Worm (Caenorhabditis elegans) whole organism, L1 larva: ENCODE measurements around the gene Y7A5A.20.

Experiments used
- C16A3.4 ChIP-seq: fragments of 150-350 bp; optimal IDR thresholded peaks from 2 replicates; lab custom pipeline; 2014; ENCODE audit warnings: missing biosample characterization, missing genetic modification characterization
- F16B12.6 ChIP-seq: fragments of 150-350 bp; optimal IDR thresholded peaks from 2 replicates; lab custom pipeline; 2014; ENCODE audit warnings: missing biosample characterization, missing genetic modification characterization
- Y116A8C.19 ChIP-seq: sonication (generic microtip); optimal IDR thresholded peaks from 2 replicates; lab custom pipeline; 2016; ENCODE audit warnings: missing compliant biosample characterization, missing genetic modification characterization, borderline replicate concordance
- aly-2 ChIP-seq: fragments of 150-350 bp; optimal IDR thresholded peaks from 2 replicates; lab custom pipeline; 2014; ENCODE audit warnings: missing biosample characterization, missing genetic modification characterization
- ama-1 ChIP-seq: fragments of 150-350 bp; optimal IDR thresholded peaks from 2 replicates; lab custom pipeline; 2014
- blmp-1 ChIP-seq: fragments of 150-350 bp; optimal IDR thresholded peaks from 2 replicates; lab custom pipeline; 2014; ENCODE audit warnings: missing biosample characterization, missing genetic modification characterization
- ces-1 ChIP-seq: fragments of 150-350 bp; optimal IDR thresholded peaks from 2 replicates; lab custom pipeline; 2014; ENCODE audit warnings: missing biosample characterization, missing genetic modification reagents, missing genetic modification characterization
- dpl-1 ChIP-seq, 3 experiments: fragments of 150-350 bp in 2 of 3; sonication (generic microtip) in 1 of 3; optimal IDR thresholded peaks; 2 replicates each; lab custom pipeline; 2014 to 2017; ENCODE audit warnings: missing biosample characterization in 3 of 3, missing genetic modification characterization in 3 of 3, missing genetic modification reagents in 3 of 3
- egl-27 ChIP-seq, 2 experiments: fragments of 150-350 bp in 1 of 2; sonication (generic microtip); optimal IDR thresholded peaks; 3 replicates each; lab custom pipeline; 2017 to 2018; ENCODE audit warnings: missing biosample characterization in 2 of 2, missing genetic modification characterization in 2 of 2, missing genetic modification reagents in 2 of 2
- elt-2 ChIP-seq: sonication (generic microtip); optimal IDR thresholded peaks from 2 replicates; lab custom pipeline; 2016; ENCODE audit warnings: missing genetic modification characterization, mild to moderate bottlenecking, inconsistent platforms, missing compliant biosample characterization, missing genetic modification reagents
- elt-3 ChIP-seq, 6 experiments: fragments of 150-350 bp in 1 of 6; sonication (generic microtip); optimal IDR thresholded peaks; 2 replicates each; lab custom pipeline; 2017 to 2018; ENCODE audit warnings: missing biosample characterization in 6 of 6, missing genetic modification characterization in 6 of 6, inconsistent platforms in 1 of 6
- grh-1 ChIP-seq: fragments of 200-800 bp; sonication (Bioruptor generic); IDR thresholded peaks from 2 replicates; pipeline ENCODE4 v1.3.6; 2022; ENCODE audit warnings: missing genetic modification reagents, missing genetic modification characterization, missing compliant biosample characterization
- irx-1 ChIP-seq: sonication (generic microtip); optimal IDR thresholded peaks from 2 replicates; lab custom pipeline; 2016; ENCODE audit warnings: missing genetic modification characterization, missing compliant biosample characterization
- isw-1 ChIP-seq: fragments of 200-800 bp; sonication (Bioruptor generic); IDR thresholded peaks from 2 replicates; pipeline ENCODE4 v1.3.6; 2022; ENCODE audit warnings: missing genetic modification characterization, missing compliant biosample characterization
- jun-1 ChIP-seq: fragments of 150-350 bp; optimal IDR thresholded peaks from 2 replicates; lab custom pipeline; 2014; ENCODE audit warnings: missing biosample characterization, missing genetic modification reagents, missing genetic modification characterization
- lin-35 ChIP-seq, 2 experiments: fragments of 150-350 bp; optimal IDR thresholded peaks; 2 replicates each; lab custom pipeline; 2014; ENCODE audit warnings: missing biosample characterization in 2 of 2, missing genetic modification characterization in 2 of 2, missing genetic modification reagents in 2 of 2
- lsy-2 ChIP-seq, 2 experiments: fragments of 150-350 bp; optimal IDR thresholded peaks; 2 replicates each; lab custom pipeline; 2014; ENCODE audit warnings: missing biosample characterization in 2 of 2, missing genetic modification characterization in 2 of 2
- mdl-1 ChIP-seq, 2 experiments: fragments of 150-350 bp; optimal IDR thresholded peaks; 2 replicates each; lab custom pipeline; 2014 to 2017; ENCODE audit warnings: missing biosample characterization in 2 of 2, missing genetic modification characterization in 2 of 2, inconsistent platforms in 1 of 2
- nhr-11 ChIP-seq: fragments of 150-350 bp; optimal IDR thresholded peaks from 2 replicates; lab custom pipeline; 2014; ENCODE audit warnings: missing biosample characterization, missing genetic modification characterization
- nhr-12 ChIP-seq: sonication (generic microtip); optimal IDR thresholded peaks from 2 replicates; lab custom pipeline; 2017; ENCODE audit warnings: missing biosample characterization, missing genetic modification characterization
- nhr-47 ChIP-seq: sonication (generic microtip); optimal IDR thresholded peaks from 2 replicates; lab custom pipeline; 2016; ENCODE audit warnings: mild to moderate bottlenecking, missing genetic modification characterization, moderate library complexity, missing compliant biosample characterization
- nhr-71 ChIP-seq: sonication (generic microtip); optimal IDR thresholded peaks from 2 replicates; lab custom pipeline; 2016; ENCODE audit warnings: mild to moderate bottlenecking, missing genetic modification characterization, moderate library complexity, missing compliant biosample characterization
- nhr-76 ChIP-seq: sonication (generic microtip); optimal IDR thresholded peaks from 2 replicates; lab custom pipeline; 2017; ENCODE audit warnings: missing biosample characterization, missing genetic modification characterization
- nhr-77 ChIP-seq: fragments of 150-350 bp; optimal IDR thresholded peaks from 2 replicates; lab custom pipeline; 2014; ENCODE audit warnings: missing biosample characterization, missing genetic modification characterization
- nhr-90 ChIP-seq: sonication (generic microtip); optimal IDR thresholded peaks from 2 replicates; lab custom pipeline; 2016; ENCODE audit warnings: mild to moderate bottlenecking, missing genetic modification characterization, missing compliant biosample characterization; ENCODE audit not compliant: poor library complexity
- pag-3 ChIP-seq: sonication (generic microtip); optimal IDR thresholded peaks from 2 replicates; lab custom pipeline; 2017; ENCODE audit warnings: missing genetic modification characterization, mild to moderate bottlenecking, missing compliant biosample characterization, antibody characterized with exemption, borderline replicate concordance; ENCODE audit not compliant: insufficient read depth
- pax-3 ChIP-seq: fragments of 200-800 bp; sonication (Bioruptor generic); optimal IDR thresholded peaks from 2 replicates; lab custom pipeline; 2018; ENCODE audit warnings: mild to moderate bottlenecking, missing genetic modification characterization, moderate library complexity, missing compliant biosample characterization
- sptf-1 ChIP-seq: fragments of 150-350 bp; optimal IDR thresholded peaks from 2 replicates; lab custom pipeline; 2014; ENCODE audit warnings: missing biosample characterization, missing genetic modification characterization
- sup-37 ChIP-seq: fragments of 200-800 bp; sonication (Bioruptor generic); optimal IDR thresholded peaks from 2 replicates; lab custom pipeline; 2018; ENCODE audit warnings: mild to moderate bottlenecking, missing genetic modification characterization, missing compliant biosample characterization
- unc-62 ChIP-seq: fragments of 150-350 bp; optimal IDR thresholded peaks from 2 replicates; lab custom pipeline; 2014; ENCODE audit warnings: missing biosample characterization, missing genetic modification reagents, missing genetic modification characterization
- unc-98 ChIP-seq: fragments of 200-800 bp; sonication (Bioruptor generic); IDR thresholded peaks from 2 replicates; pipeline ENCODE4 v1.3.6; 2022; ENCODE audit warnings: missing genetic modification characterization, missing compliant biosample characterization
- xbp-1 ChIP-seq: sonication (generic microtip); optimal IDR thresholded peaks from 2 replicates; lab custom pipeline; 2016; ENCODE audit warnings: missing genetic modification characterization, missing compliant biosample characterization
- zag-1 ChIP-seq: fragments of 150-350 bp; optimal IDR thresholded peaks from 2 replicates; lab custom pipeline; 2014; ENCODE audit warnings: missing biosample characterization, missing genetic modification characterization
- ztf-11 ChIP-seq, 2 experiments: sonication (generic microtip); optimal IDR thresholded peaks; 2 replicates each; lab custom pipeline; 2016 to 2017; ENCODE audit warnings: missing genetic modification characterization in 2 of 2, missing biosample characterization in 1 of 2, missing compliant biosample characterization in 1 of 2
- ztf-4 ChIP-seq: fragments of 150-350 bp; optimal IDR thresholded peaks from 2 replicates; lab custom pipeline; 2014; ENCODE audit warnings: missing biosample characterization, missing genetic modification characterization

Y7A5A.20 gene

DNA sequence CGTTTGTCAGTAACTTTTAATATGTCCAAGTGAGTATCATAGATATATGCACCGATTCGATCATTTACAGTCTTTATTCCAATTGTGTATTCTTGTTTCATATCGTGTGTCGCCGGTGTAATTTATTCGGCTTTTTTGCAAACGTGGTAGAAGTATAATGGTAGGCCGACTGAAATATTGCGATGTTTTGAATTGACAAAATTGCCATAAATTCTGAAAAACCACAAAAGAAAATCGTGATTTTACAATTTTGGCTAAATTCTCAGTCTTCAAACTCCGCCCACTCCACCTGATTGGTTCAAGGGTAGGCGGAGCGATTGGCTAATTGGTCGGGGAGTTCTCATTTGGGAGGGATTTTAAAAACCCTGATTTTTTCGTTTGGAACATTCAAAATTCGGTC lies 43.6 kb upstream of the Y7A5A.20 start, which contains the start of gene Y7A5A.3:
Y7A5A.3 (minus strand) TSS at position 101 of the 400 bp plus-strand sequence.
- no peak for TF ChIP-seq pag-3
- no peak for TF ChIP-seq nhr-12 (tag; lab: Kevin White, UChicago)
- TF ChIP-seq C16A3.4 = no peak
- no peak for TF ChIP-seq nhr-71 (tag; lab: Kevin White, UChicago)
- TF ChIP-seq irx-1 (tag; lab: Kevin White, UChicago) = no peak
- TF ChIP-seq F16B12.6 (tag; lab: Kevin White, UChicago) = no peak
- no peak for TF ChIP-seq sup-37 (GFP tag; lab: Kevin White, UChicago)
- no peak for TF ChIP-seq nhr-90 (tag; lab: Kevin White, UChicago)
- no peak for TF ChIP-seq ama-1 (lab: Kevin White, UChicago)
- no peak for TF ChIP-seq lsy-2 (tag; optimal IDR thresholded peaks at IDR 0.05; lab: Kevin White, UChicago)
- no peak for TF ChIP-seq pax-3 (tag; lab: Kevin White, UChicago)
- no peak for TF ChIP-seq xbp-1
- no peak for TF ChIP-seq nhr-47 (tag; lab: Kevin White, UChicago)
- TF ChIP-seq unc-98 (GFP tag; lab: Robert Waterston, UW) = no peak
- TF ChIP-seq, all 84 proteins: peak for 0

DNA sequence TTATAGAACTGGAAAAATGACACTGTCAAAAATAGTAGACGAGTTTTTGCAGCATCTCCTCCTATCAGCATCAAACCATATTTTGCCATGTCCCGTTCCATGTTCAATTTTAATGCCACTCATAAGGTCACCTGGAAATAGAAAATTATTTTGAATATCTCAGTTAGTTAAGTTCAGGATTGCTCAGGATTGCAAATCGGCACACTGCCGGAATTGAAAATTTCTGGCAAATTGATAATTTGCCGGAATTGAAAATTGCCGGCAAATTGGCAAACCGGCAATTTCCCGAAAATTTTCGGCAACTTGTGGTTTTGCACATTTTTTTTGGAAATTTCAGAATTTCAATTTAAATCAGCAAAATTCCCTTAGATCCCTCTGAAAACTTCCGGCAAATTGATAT lies 41.4 kb upstream of the Y7A5A.20 start, which contains the start of gene Y7A5A.5:
Y7A5A.5 (minus strand) TSS at position 101 of the 400 bp plus-strand sequence.
- no peak for TF ChIP-seq aly-2 (tag; lab: Kevin White, UChicago)
- TF ChIP-seq egl-27 (tag; optimal IDR thresholded peaks at IDR 0.05; lab: Kevin White, UChicago) = no peak
- TF ChIP-seq dpl-1 (GFP tag; optimal IDR thresholded peaks at IDR 0.05; lab: Kevin White, UChicago) = no peak
- TF ChIP-seq ces-1 (GFP tag; lab: Kevin White, UChicago) = no peak
- TF ChIP-seq xbp-1 = no peak
- no peak for TF ChIP-seq jun-1
- TF ChIP-seq sptf-1 (tag; lab: Kevin White, UChicago) = no peak
- TF ChIP-seq sup-37 (GFP tag; lab: Kevin White, UChicago) = no peak
- no peak for TF ChIP-seq isw-1 (GFP tag; lab: Robert Waterston, UW)
- TF ChIP-seq unc-98 (GFP tag; lab: Robert Waterston, UW) = no peak
- no peak for TF ChIP-seq elt-2 (tag; lab: Kevin White, UChicago)

DNA sequence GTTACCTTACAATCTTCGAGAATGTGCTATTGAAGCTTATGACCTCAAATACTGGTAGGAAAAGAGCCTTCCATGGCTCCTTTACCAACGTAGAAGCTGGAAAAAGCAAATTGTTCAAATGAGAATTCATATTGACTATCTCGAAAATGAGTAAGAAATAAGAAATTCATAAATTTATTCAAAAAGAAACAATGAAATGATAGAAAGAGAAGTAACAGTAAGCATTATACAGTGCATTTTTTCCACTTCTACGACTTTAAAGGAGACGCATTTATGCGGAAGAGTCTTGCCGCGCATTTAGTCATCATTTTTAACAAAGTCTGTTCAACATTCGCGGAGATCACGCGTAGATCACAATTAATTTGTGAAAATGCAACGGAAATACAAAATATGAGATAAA lies 33.2 kb upstream of the Y7A5A.20 start, which contains the start of gene Y7A5A.10:
Y7A5A.10 (minus strand) TSS at position 101 of the 400 bp plus-strand sequence.
- TF ChIP-seq Y116A8C.19 (tag; lab: Kevin White, UChicago) = no peak
- no peak for TF ChIP-seq jun-1
- TF ChIP-seq lin-35 (GFP tag; optimal IDR thresholded peaks at IDR 0.05; lab: Kevin White, UChicago) = no peak
- no peak for TF ChIP-seq elt-3 (tag; optimal IDR thresholded peaks at IDR 0.05; lab: Kevin White, UChicago)

DNA sequence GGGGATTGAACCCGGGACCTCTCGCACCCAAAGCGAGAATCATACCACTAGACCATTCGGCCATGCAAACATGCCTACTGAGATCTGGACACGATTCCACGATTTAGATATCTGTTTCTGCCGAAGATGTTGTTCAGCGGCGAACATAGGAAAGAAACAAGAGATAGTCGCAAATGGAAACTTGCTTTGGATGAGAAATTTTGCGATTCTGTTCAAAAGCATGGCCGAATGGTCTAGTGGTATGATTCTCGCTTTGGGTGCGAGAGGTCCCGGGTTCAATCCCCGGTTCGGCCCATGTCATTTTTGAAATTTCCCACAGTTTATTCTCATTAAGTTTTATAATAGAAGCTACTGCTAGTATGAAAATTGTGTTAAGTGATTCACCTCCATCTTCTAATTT lies 31.5 kb upstream of the Y7A5A.20 start:
- TF ChIP-seq ztf-4 (tag; lab: Kevin White, UChicago) = no peak
- TF ChIP-seq ztf-11 (tag; optimal IDR thresholded peaks at IDR 0.05; lab: Kevin White, UChicago) = no peak
- no peak for TF ChIP-seq nhr-77 (tag; lab: Kevin White, UChicago)
- no peak for TF ChIP-seq nhr-11
- no peak for TF ChIP-seq sptf-1 (tag; lab: Kevin White, UChicago)
- no peak for TF ChIP-seq zag-1 (tag; lab: Kevin White, UChicago)
- TF ChIP-seq nhr-76 (tag; lab: Kevin White, UChicago) = no peak
- no peak for TF ChIP-seq unc-62
- TF ChIP-seq mdl-1 (tag; optimal IDR thresholded peaks at IDR 0.05; lab: Kevin White, UChicago) = no peak
- peak; percentile 18; the same call in 1 of the 2 replicates for TF ChIP-seq grh-1 (GFP tag; lab: Robert Waterston, UW)
- no peak for TF ChIP-seq blmp-1 (tag; lab: Kevin White, UChicago)
- peak; percentile 22 for TF ChIP-seq nhr-90 (tag; lab: Kevin White, UChicago)
